Worm (Caenorhabditis elegans) whole organism, young adult: ENCODE measurements around the gene Y53F4B.27.
A peak's percentile ranks its signal among the peaks of the same experiment; 100 is the strongest.

Source experiments
- B0261.1 ChIP-seq: sonication (generic microtip); optimal IDR thresholded peaks from 2 replicates; lab custom pipeline; 2016; ENCODE audit warnings: mild to moderate bottlenecking, missing genetic modification characterization, moderate library complexity, missing compliant biosample characterization
- C17E4.6 ChIP-seq: fragments of 200-800 bp; sonication (Bioruptor generic); IDR thresholded peaks from 2 replicates; pipeline ENCODE4 v1.3.6; 2022; ENCODE audit warnings: missing genetic modification reagents, missing genetic modification characterization, missing compliant biosample characterization
- F39B2.1 ChIP-seq: fragments of 200-800 bp; sonication (Bioruptor generic); IDR thresholded peaks from 2 replicates; pipeline ENCODE4 v1.3.6; 2022; ENCODE audit warnings: missing genetic modification reagents, missing genetic modification characterization, missing compliant biosample characterization
- F55B11.4 ChIP-seq: sonication (generic microtip); optimal IDR thresholded peaks from 2 replicates; lab custom pipeline; 2016; ENCODE audit warnings: missing compliant biosample characterization, missing genetic modification characterization, borderline replicate concordance; ENCODE audit not compliant: insufficient read depth
- F57A8.1 ChIP-seq: fragments of 200-800 bp; sonication (Bioruptor generic); optimal IDR thresholded peaks from 2 replicates; lab custom pipeline; 2018; ENCODE audit warnings: mild to moderate bottlenecking, missing genetic modification characterization, moderate library complexity, missing compliant biosample characterization
- F57C9.4 ChIP-seq: sonication (generic microtip); optimal IDR thresholded peaks from 2 replicates; lab custom pipeline; 2017; ENCODE audit warnings: mild to moderate bottlenecking, missing genetic modification characterization, missing compliant biosample characterization
- K11D2.4 ChIP-seq: fragments of 200-800 bp; sonication (Bioruptor generic); IDR thresholded peaks from 2 replicates; pipeline ENCODE4 v1.3.6; 2022; ENCODE audit warnings: missing genetic modification reagents, missing genetic modification characterization, missing compliant biosample characterization
- Y53F4B.3 ChIP-seq: fragments of 200-800 bp; sonication (Bioruptor generic); IDR thresholded peaks from 2 replicates; pipeline ENCODE4 v1.3.6; 2022; ENCODE audit warnings: missing genetic modification reagents, missing genetic modification characterization, missing compliant biosample characterization
- ama-1 ChIP-seq, 3 experiments: fragments of 150-350 bp in 1 of 3; sonication (generic microtip) in 2 of 3; optimal IDR thresholded peaks; 2 replicates each; lab custom pipeline; 2014 to 2018; ENCODE audit warnings: missing biosample characterization in 2 of 3, missing genetic modification characterization in 2 of 3, missing genetic modification reagents in 2 of 3
- aptf-3 ChIP-seq: fragments of 200-800 bp; sonication (Bioruptor generic); IDR thresholded peaks from 2 replicates; pipeline ENCODE4 v1.3.6; 2022; ENCODE audit warnings: missing genetic modification characterization, missing compliant biosample characterization
- attf-3 ChIP-seq: fragments of 200-800 bp; sonication (Bioruptor generic); conservative IDR thresholded peaks from 2 replicates; pipeline ENCODE4 v1.3.6; 2022; ENCODE audit warnings: missing genetic modification reagents, missing genetic modification characterization, missing compliant biosample characterization
- bed-2 ChIP-seq: fragments of 200-800 bp; sonication (Bioruptor generic); IDR thresholded peaks from 2 replicates; pipeline ENCODE4 v1.3.6; 2022; ENCODE audit warnings: missing genetic modification reagents, missing genetic modification characterization, missing compliant biosample characterization
- cebp-2 ChIP-seq: fragments of 200-800 bp; sonication (Bioruptor generic); IDR thresholded peaks from 2 replicates; pipeline ENCODE4 v1.3.6; 2022; ENCODE audit warnings: missing genetic modification characterization, missing compliant biosample characterization
- dox-1 ChIP-seq: fragments of 200-800 bp; sonication (Bioruptor generic); IDR thresholded peaks from 2 replicates; pipeline ENCODE4 v1.3.6; 2022; ENCODE audit warnings: missing genetic modification reagents, missing genetic modification characterization, missing compliant biosample characterization
- efl-1 ChIP-seq: fragments of 150-350 bp; optimal IDR thresholded peaks from 2 replicates; lab custom pipeline; 2014; ENCODE audit warnings: missing biosample characterization, missing genetic modification reagents, missing genetic modification characterization
- egl-18 ChIP-seq: fragments of 200-800 bp; sonication (Bioruptor generic); IDR thresholded peaks from 2 replicates; pipeline ENCODE4 v1.3.6; 2022; ENCODE audit warnings: missing genetic modification reagents, missing genetic modification characterization, missing compliant biosample characterization
- fkh-3 ChIP-seq: sonication (generic microtip); optimal IDR thresholded peaks from 2 replicates; lab custom pipeline; 2016; ENCODE audit warnings: mild to moderate bottlenecking, missing genetic modification characterization, missing compliant biosample characterization
- gei-17 ChIP-seq: fragments of 200-800 bp; sonication (Bioruptor generic); optimal IDR thresholded peaks from 2 replicates; lab custom pipeline; 2018; ENCODE audit warnings: mild to moderate bottlenecking, missing genetic modification characterization, missing compliant biosample characterization
- him-1 ChIP-seq: sonication (generic microtip); optimal IDR thresholded peaks from 2 replicates; lab custom pipeline; 2016; ENCODE audit warnings: missing genotype, missing genetic modification reagents, missing genetic modification characterization, missing compliant biosample characterization
- lag-1 ChIP-seq: fragments of 200-800 bp; sonication (Bioruptor generic); IDR thresholded peaks from 2 replicates; pipeline ENCODE4 v1.3.6; 2022; ENCODE audit warnings: missing genetic modification reagents, missing genetic modification characterization, missing compliant biosample characterization
- let-526 ChIP-seq: fragments of 200-800 bp; sonication (Bioruptor generic); IDR thresholded peaks from 2 replicates; pipeline ENCODE4 v1.3.6; 2022; ENCODE audit warnings: missing genetic modification reagents, missing genetic modification characterization, missing compliant biosample characterization
- lsl-1 ChIP-seq: fragments of 200-800 bp; sonication (Bioruptor generic); optimal IDR thresholded peaks from 2 replicates; lab custom pipeline; 2018; ENCODE audit warnings: mild to moderate bottlenecking, missing genetic modification characterization, moderate library complexity, missing compliant biosample characterization
- lsy-27 ChIP-seq: sonication (generic microtip); optimal IDR thresholded peaks from 2 replicates; lab custom pipeline; 2017; ENCODE audit warnings: missing genetic modification characterization, mild to moderate bottlenecking, missing compliant biosample characterization, antibody characterized with exemption, missing genotype, borderline replicate concordance; ENCODE audit not compliant: insufficient read depth
- madf-3 ChIP-seq: fragments of 200-800 bp; sonication (Bioruptor generic); IDR thresholded peaks from 2 replicates; pipeline ENCODE4 v1.3.6; 2022; ENCODE audit warnings: missing genetic modification reagents, missing genetic modification characterization, missing compliant biosample characterization
- mes-4 ChIP-seq: sonication (generic microtip); optimal IDR thresholded peaks from 2 replicates; lab custom pipeline; 2016; ENCODE audit warnings: missing genotype, missing genetic modification characterization, missing compliant biosample characterization
- nfya-1 ChIP-seq: sonication (generic microtip); optimal IDR thresholded peaks from 2 replicates; lab custom pipeline; 2017; ENCODE audit warnings: antibody characterized with exemption, missing compliant biosample characterization, missing genetic modification characterization, borderline replicate concordance; ENCODE audit not compliant: insufficient read depth
- nfya-2 ChIP-seq: fragments of 200-800 bp; sonication (Bioruptor generic); IDR thresholded peaks from 2 replicates; pipeline ENCODE4 v1.3.6; 2022; ENCODE audit warnings: missing genetic modification reagents, missing genetic modification characterization, missing compliant biosample characterization
- nhr-27 ChIP-seq: fragments of 200-800 bp; sonication (Bioruptor generic); optimal IDR thresholded peaks from 2 replicates; lab custom pipeline; 2018; ENCODE audit warnings: mild to moderate bottlenecking, missing genetic modification characterization, moderate library complexity, missing compliant biosample characterization
- nhr-80 ChIP-seq: sonication (generic microtip); optimal IDR thresholded peaks from 2 replicates; lab custom pipeline; 2016; ENCODE audit warnings: missing genetic modification characterization, missing compliant biosample characterization
- pbrm-1 ChIP-seq: fragments of 200-800 bp; sonication (Bioruptor generic); IDR thresholded peaks from 2 replicates; pipeline ENCODE4 v1.3.6; 2022; ENCODE audit warnings: missing genetic modification reagents, missing genetic modification characterization, missing compliant biosample characterization
- repo-1 ChIP-seq: sonication (generic microtip); optimal IDR thresholded peaks from 2 replicates; lab custom pipeline; 2017; ENCODE audit warnings: mild to moderate bottlenecking, missing genetic modification characterization, missing compliant biosample characterization
- rpc-1 ChIP-seq, 2 experiments: fragments of 150-350 bp in 1 of 2; sonication (generic microtip) in 1 of 2; optimal IDR thresholded peaks; 2 replicates each; lab custom pipeline; 2014 to 2018; ENCODE audit warnings: missing biosample characterization in 1 of 2, missing genetic modification characterization in 1 of 2, missing genetic modification reagents in 1 of 2, missing genotype in 1 of 2
- sdz-38 ChIP-seq: sonication (generic microtip); optimal IDR thresholded peaks from 2 replicates; lab custom pipeline; 2016; ENCODE audit warnings: missing genotype, missing genetic modification characterization, missing compliant biosample characterization
- sea-2 ChIP-seq: fragments of 200-800 bp; sonication (Bioruptor generic); IDR thresholded peaks from 2 replicates; pipeline ENCODE4 v1.3.6; 2022; ENCODE audit warnings: missing genetic modification characterization, missing compliant biosample characterization
- snpc-1.3 ChIP-seq: sonication (generic microtip); optimal IDR thresholded peaks from 2 replicates; lab custom pipeline; 2017; ENCODE audit warnings: missing genetic modification characterization, mild to moderate bottlenecking, missing compliant biosample characterization, antibody characterized with exemption, moderate library complexity, missing genotype, missing genetic modification reagents; ENCODE audit not compliant: insufficient read depth
- snpc-3.4 ChIP-seq: sonication (generic microtip); optimal IDR thresholded peaks from 2 replicates; lab custom pipeline; 2017; ENCODE audit warnings: missing genetic modification characterization, mild to moderate bottlenecking, missing compliant biosample characterization, antibody characterized with exemption, moderate library complexity, missing genotype, missing genetic modification reagents
- tbp1 ChIP-seq: fragments of 200-800 bp; sonication (Bioruptor generic); optimal IDR thresholded peaks from 2 replicates; lab custom pipeline; 2018; ENCODE audit warnings: mild to moderate bottlenecking, missing genetic modification characterization, missing compliant biosample characterization
- unc-130 ChIP-seq: sonication (generic microtip); optimal IDR thresholded peaks from 2 replicates; lab custom pipeline; 2016; ENCODE audit warnings: missing genetic modification reagents, missing genetic modification characterization, missing compliant biosample characterization
- xnd-1 ChIP-seq: sonication (generic microtip); optimal IDR thresholded peaks from 2 replicates; lab custom pipeline; 2016; ENCODE audit warnings: missing genotype, missing genetic modification reagents, missing genetic modification characterization, missing compliant biosample characterization
- zim-3 ChIP-seq: sonication (generic microtip); optimal IDR thresholded peaks from 2 replicates; lab custom pipeline; 2017; ENCODE audit warnings: mild to moderate bottlenecking, missing genetic modification characterization, moderate library complexity, missing compliant biosample characterization
- ztf-26 ChIP-seq: sonication (generic microtip); optimal IDR thresholded peaks from 2 replicates; lab custom pipeline; 2017; ENCODE audit warnings: missing genetic modification characterization, missing compliant biosample characterization
- ztf-3 ChIP-seq: fragments of 200-800 bp; sonication (Bioruptor generic); optimal IDR thresholded peaks from 2 replicates; lab custom pipeline; 2018; ENCODE audit warnings: mild to moderate bottlenecking, missing genetic modification characterization, missing compliant biosample characterization

Y53F4B.27 gene

ce11 chrII:15158364-15158763 lies 12.7 kb downstream of the Y53F4B.27 start:
- TF ChIP-seq aptf-3 (no peak), cebp-2 (GFP tag; lab: Robert Waterston, UW) (no peak), tbp1 (GFP tag; lab: Kevin White, UChicago) (no peak), Y53F4B.3 (GFP tag; lab: Robert Waterston, UW) (no peak), madf-3 (no peak), K11D2.4 (GFP tag; lab: Robert Waterston, UW) (no peak)
- TF ChIP-seq, all 124 proteins: peak for 0

DNA sequence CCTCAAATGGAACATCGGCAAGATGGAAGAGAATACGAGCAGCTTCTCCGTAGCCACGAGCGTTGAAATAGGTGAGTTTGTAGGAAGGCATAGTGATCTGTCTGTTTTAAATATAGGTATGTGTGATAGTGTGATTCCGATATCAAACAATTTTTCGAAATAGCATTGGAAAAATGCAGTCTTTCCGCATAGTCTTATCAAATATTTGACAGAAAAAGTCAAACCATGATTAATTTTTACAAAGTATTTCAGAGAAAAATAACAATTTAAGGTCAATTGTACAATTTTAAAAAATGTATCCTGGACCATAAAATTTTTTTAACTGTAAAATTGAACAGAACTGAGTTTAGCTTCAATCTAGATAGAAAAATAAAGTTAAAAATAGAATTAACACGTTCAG lies 18.8 kb downstream of the Y53F4B.27 start, which contains the start of gene gst-26:
gst-26 (minus strand) TSS at position 101 of the 400 bp plus-strand sequence.
- no peak for TF ChIP-seq ztf-3 (GFP tag; lab: Kevin White, UChicago)
- TF ChIP-seq nhr-80 (tag; lab: Kevin White, UChicago): peak; percentile 39
- TF ChIP-seq, all 124 proteins: peak for 1

ce11 chrII:15165681-15166235 lies 20.1 kb downstream of the Y53F4B.27 start, which contains the start of gene gst-27:
Gene gst-27 (minus strand): TSS chrII:15165731.
- TF ChIP-seq lag-1 (GFP tag; lab: Robert Waterston, UW) (no peak), F57A8.1 (GFP tag; lab: Kevin White, UChicago) (no peak), him-1 (tag; lab: Kevin White, UChicago) (peak; percentile 88), F55B11.4 (tag; lab: Kevin White, UChicago) (no peak), ama-1 (optimal IDR thresholded peaks at IDR 0.05; lab: Kevin White, UChicago) (no peak), ama-1 (GFP tag; optimal IDR thresholded peaks at IDR 0.05; lab: Kevin White, UChicago) (peak; percentile 88 to 91), mes-4 (peak; percentile 89), zim-3 (tag; lab: Kevin White, UChicago) (peak; percentile 92), attf-3 (peak; percentile 60; the same call in 1 of the 2 replicates), dox-1 (peak; percentile 95), lsy-27 (tag; lab: Kevin White, UChicago) (peak; percentile 41), C17E4.6 (peak; percentile 70), snpc-1.3 (tag; lab: Kevin White, UChicago) (peak; percentile 95), nfya-1 (tag; lab: Kevin White, UChicago) (no peak), xnd-1 (tag; lab: Kevin White, UChicago) (no peak), egl-18 (no peak), sdz-38 (tag; lab: Kevin White, UChicago) (no peak), sea-2 (GFP tag; lab: Robert Waterston, UW) (no peak; the same call in 1 of the 2 replicates), snpc-3.4 (tag; lab: Kevin White, UChicago) (peak; percentile 83), fkh-3 (tag; lab: Kevin White, UChicago) (peak; percentile 77), bed-2 (GFP tag; lab: Robert Waterston, UW) (0 out of 2 replicates have a peak, but pooled peaks have one; percentile 63), ztf-26 (tag; lab: Kevin White, UChicago) (peak; percentile 91), nfya-2 (GFP tag; lab: Robert Waterston, UW) (no peak), efl-1 (peak; percentile 39), gei-17 (GFP tag; lab: Kevin White, UChicago) (peak; percentile 59), let-526 (GFP tag; lab: Robert Waterston, UW) (peak; percentile 72; the same call in 1 of the 2 replicates), F39B2.1 (GFP tag; lab: Robert Waterston, UW) (no peak), Y53F4B.3 (GFP tag; lab: Robert Waterston, UW) (peak; percentile 56; the same call in 1 of the 2 replicates), nhr-27 (tag; lab: Kevin White, UChicago) (peak; percentile 63), pbrm-1 (GFP tag; lab: Robert Waterston, UW) (peak; percentile 81), unc-130 (GFP tag; lab: Kevin White, UChicago) (peak; percentile 61), rpc-1 (optimal IDR thresholded peaks at IDR 0.05; lab: Kevin White, UChicago) (peak; percentile 93), rpc-1 (tag; optimal IDR thresholded peaks at IDR 0.05; lab: Kevin White, UChicago) (peak; percentile 96), lsl-1 (GFP tag; lab: Kevin White, UChicago) (peak; percentile 57), aptf-3 (0 out of 2 replicates have a peak, but pooled peaks have one; percentile 47), F57C9.4 (peak; percentile 39), B0261.1 (peak; percentile 89), repo-1 (peak; percentile 76), K11D2.4 (GFP tag; lab: Robert Waterston, UW) (peak; percentile 38; the same call in 1 of the 2 replicates)
